Fruit fly (Drosophila melanogaster) whole organism, embryonic: Measurements from ENCODE around the gene CG15040.

Source experiments
- Ada2b ChIP-seq: fragments of 200-800 bp; sonication (Bioruptor generic); IDR thresholded peaks from 2 replicates; pipeline ENCODE4 v1.3.6; 2022; ENCODE audit warnings: missing biosample characterization, missing genetic modification characterization
- Antp ChIP-seq: fragments of 200-800 bp; sonication (Bioruptor generic); optimal IDR thresholded peaks from 3 replicates; lab custom pipeline; 2016; ENCODE audit warnings: missing biosample characterization, missing genetic modification characterization
- Asciz ChIP-seq: fragments of 200-800 bp; sonication (Bioruptor generic); optimal IDR thresholded peaks from 2 replicates; lab custom pipeline; 2017; ENCODE audit warnings: missing biosample characterization, mild to moderate bottlenecking, missing genetic modification characterization, missing genetic modification reagents
- CG10274 ChIP-seq: fragments of 200-800 bp; sonication (Bioruptor generic); optimal IDR thresholded peaks from 3 replicates; lab custom pipeline; 2017; ENCODE audit warnings: missing biosample characterization, mild to moderate bottlenecking, missing genetic modification characterization
- CG10543 ChIP-seq: fragments of 200-800 bp; sonication (Bioruptor generic); optimal IDR thresholded peaks from 3 replicates; lab custom pipeline; 2017; ENCODE audit warnings: missing biosample characterization, mild to moderate bottlenecking, missing genetic modification characterization, moderate library complexity
- CG11247 ChIP-seq: fragments of 200-800 bp; sonication (Bioruptor generic); IDR thresholded peaks from 2 replicates; pipeline ENCODE4 v1.3.6; 2022; ENCODE audit warnings: missing biosample characterization, missing genetic modification characterization
- CG11398 ChIP-seq: fragments of 200-800 bp; sonication (Bioruptor generic); optimal IDR thresholded peaks from 2 replicates; lab custom pipeline; 2016; ENCODE audit warnings: missing biosample characterization, missing genetic modification characterization
- CG11560 ChIP-seq: fragments of 200-800 bp; sonication (Bioruptor generic); IDR thresholded peaks from 3 replicates; pipeline ENCODE4 v1.3.6; 2022; ENCODE audit warnings: missing biosample characterization, missing genetic modification characterization
- CG11723 ChIP-seq: fragments of 200-800 bp; sonication (Bioruptor generic); optimal IDR thresholded peaks from 2 replicates; lab custom pipeline; 2017; ENCODE audit warnings: missing biosample characterization, mild to moderate bottlenecking, missing genetic modification characterization
- CG12744 ChIP-seq: fragments of 200-800 bp; sonication (Bioruptor generic); optimal IDR thresholded peaks from 2 replicates; lab custom pipeline; 2016; ENCODE audit warnings: missing biosample characterization, missing genetic modification characterization
- CG12942 ChIP-seq: fragments of 200-800 bp; sonication (Bioruptor generic); optimal IDR thresholded peaks from 3 replicates; lab custom pipeline; 2016; ENCODE audit warnings: missing biosample characterization, missing genetic modification characterization
- CG14710 ChIP-seq: fragments of 200-800 bp; sonication (Bioruptor generic); optimal IDR thresholded peaks from 3 replicates; lab custom pipeline; 2019; ENCODE audit warnings: missing biosample characterization, mild to moderate bottlenecking, missing genetic modification characterization, moderate library complexity
- CG17186 ChIP-seq: fragments of 200-800 bp; sonication (Bioruptor generic); optimal IDR thresholded peaks from 3 replicates; lab custom pipeline; 2017; ENCODE audit warnings: missing biosample characterization, missing genetic modification reagents, missing genetic modification characterization
- CG18764 ChIP-seq: fragments of 200-800 bp; sonication (Bioruptor generic); optimal IDR thresholded peaks from 3 replicates; lab custom pipeline; 2016; ENCODE audit warnings: missing biosample characterization, missing genetic modification characterization
- CG2202 ChIP-seq: fragments of 200-800 bp; sonication (Bioruptor generic); optimal IDR thresholded peaks from 2 replicates; lab custom pipeline; 2018; ENCODE audit warnings: missing biosample characterization, mild to moderate bottlenecking, missing genetic modification characterization
- CG2678 ChIP-seq: fragments of 200-800 bp; sonication (Bioruptor generic); optimal IDR thresholded peaks from 3 replicates; lab custom pipeline; 2019; ENCODE audit warnings: missing biosample characterization, mild to moderate bottlenecking, missing genetic modification characterization, moderate library complexity
- CG4820 ChIP-seq: fragments of 200-800 bp; sonication (Bioruptor generic); optimal IDR thresholded peaks from 3 replicates; lab custom pipeline; 2016; ENCODE audit warnings: missing biosample characterization, missing genetic modification characterization
- CG6254 ChIP-seq: fragments of 200-800 bp; sonication (Bioruptor generic); optimal IDR thresholded peaks from 3 replicates; lab custom pipeline; 2017; ENCODE audit warnings: mild to moderate bottlenecking, missing biosample characterization, missing genetic modification reagents, missing genetic modification characterization
- CG9215 ChIP-seq: fragments of 200-800 bp; sonication (Bioruptor generic); IDR thresholded peaks from 2 replicates; pipeline ENCODE4 v1.3.6; 2022; ENCODE audit warnings: missing biosample characterization, missing genetic modification characterization
- CG9876 ChIP-seq: fragments of 200-800 bp; sonication (Bioruptor generic); optimal IDR thresholded peaks from 2 replicates; lab custom pipeline; 2016; ENCODE audit warnings: missing biosample characterization, missing genetic modification characterization
- Dp ChIP-seq: fragments of 200-800 bp; sonication (Bioruptor generic); optimal IDR thresholded peaks from 2 replicates; lab custom pipeline; 2018; ENCODE audit warnings: missing biosample characterization, mild to moderate bottlenecking, missing genetic modification characterization, moderate library complexity
- HHEX ChIP-seq: fragments of 200-800 bp; sonication (Bioruptor generic); optimal IDR thresholded peaks from 3 replicates; lab custom pipeline; 2017; ENCODE audit warnings: missing biosample characterization, mild to moderate bottlenecking, missing genetic modification characterization, missing genetic modification reagents
- Hey ChIP-seq: fragments of 200-800 bp; sonication (Bioruptor generic); optimal IDR thresholded peaks from 3 replicates; lab custom pipeline; 2018; ENCODE audit warnings: missing biosample characterization, mild to moderate bottlenecking, missing genetic modification characterization
- HmgD ChIP-seq: fragments of 200-800 bp; sonication (Bioruptor generic); optimal IDR thresholded peaks from 3 replicates; lab custom pipeline; 2016; ENCODE audit warnings: missing biosample characterization, missing genetic modification characterization
- Hr3 ChIP-seq: fragments of 200-800 bp; sonication (Bioruptor generic); optimal IDR thresholded peaks from 3 replicates; lab custom pipeline; 2016; ENCODE audit warnings: missing biosample characterization, missing genetic modification characterization
- Hr51 ChIP-seq, 2 experiments: fragments of 200-800 bp; sonication (Bioruptor generic); optimal IDR thresholded peaks; 2 replicates in 1 of 2; 3 replicates in 1 of 2; lab custom pipeline; 2016 to 2018; ENCODE audit warnings: missing biosample characterization in 2 of 2, missing genetic modification characterization in 2 of 2, mild to moderate bottlenecking in 1 of 2, moderate library complexity in 1 of 2
- Lim3 ChIP-seq: fragments of 200-800 bp; sonication (Bioruptor generic); IDR thresholded peaks from 2 replicates; pipeline ENCODE4 v1.3.6; 2022; ENCODE audit warnings: missing biosample characterization, missing genetic modification characterization
- MTF-1 ChIP-seq: fragments of 200-800 bp; sonication (Bioruptor generic); optimal IDR thresholded peaks from 2 replicates; lab custom pipeline; 2018; ENCODE audit warnings: missing biosample characterization, mild to moderate bottlenecking, missing genetic modification characterization, borderline replicate concordance
- Max ChIP-seq: fragments of 200-800 bp; sonication (Bioruptor generic); optimal IDR thresholded peaks from 2 replicates; lab custom pipeline; 2016; ENCODE audit warnings: missing biosample characterization, mild to moderate bottlenecking, missing genetic modification characterization
- Meics ChIP-seq: fragments of 200-800 bp; sonication (Bioruptor generic); optimal IDR thresholded peaks from 2 replicates; lab custom pipeline; 2017; ENCODE audit warnings: missing biosample characterization, mild to moderate bottlenecking, missing genetic modification characterization
- NfI ChIP-seq: fragments of 200-800 bp; sonication (Bioruptor generic); optimal IDR thresholded peaks from 3 replicates; lab custom pipeline; 2018; ENCODE audit warnings: missing biosample characterization, mild to moderate bottlenecking, missing genetic modification characterization, moderate library complexity
- Oli ChIP-seq: fragments of 200-800 bp; sonication (Bioruptor generic); optimal IDR thresholded peaks from 2 replicates; lab custom pipeline; 2018; ENCODE audit warnings: missing biosample characterization, mild to moderate bottlenecking, missing genetic modification characterization, moderate library complexity
- Pdp1 ChIP-seq, 2 experiments: fragments of 200-800 bp; sonication (Bioruptor generic); optimal IDR thresholded peaks; 3 replicates each; lab custom pipeline; 2016; ENCODE audit warnings: missing biosample characterization in 2 of 2, missing genetic modification characterization in 2 of 2, mild to moderate bottlenecking in 1 of 2, moderate library complexity in 1 of 2
- TFAM ChIP-seq: fragments of 200-800 bp; sonication (Bioruptor generic); optimal IDR thresholded peaks from 2 replicates; lab custom pipeline; 2017; ENCODE audit warnings: missing biosample characterization, missing genetic modification characterization, inconsistent platforms
- Taf1 ChIP-seq: fragments of 200-800 bp; sonication (Bioruptor generic); IDR thresholded peaks from 2 replicates; pipeline ENCODE4 v1.3.6; 2022; ENCODE audit warnings: missing biosample characterization, missing genetic modification characterization
- corto ChIP-seq: fragments of 200-800 bp; sonication (Bioruptor generic); optimal IDR thresholded peaks from 2 replicates; lab custom pipeline; 2016; ENCODE audit warnings: missing biosample characterization, mild to moderate bottlenecking, missing genetic modification characterization, moderate library complexity
- crp ChIP-seq, 2 experiments: fragments of 200-800 bp; sonication (Bioruptor generic); optimal IDR thresholded peaks; 2 replicates in 1 of 2; 3 replicates in 1 of 2; lab custom pipeline; 2017; ENCODE audit warnings: missing biosample characterization in 2 of 2, missing genetic modification characterization in 2 of 2, mild to moderate bottlenecking in 1 of 2, moderate library complexity in 1 of 2
- dati ChIP-seq: fragments of 200-800 bp; sonication (Bioruptor generic); IDR thresholded peaks from 2 replicates; pipeline ENCODE4 v1.3.6; 2022; ENCODE audit warnings: missing biosample characterization, missing genetic modification characterization
- esg ChIP-seq: fragments of 200-800 bp; sonication (Bioruptor generic); conservative IDR thresholded peaks from 2 replicates; pipeline ENCODE4 v1.3.6; 2022; ENCODE audit warnings: missing biosample characterization, missing genetic modification characterization
- hkb ChIP-seq, 2 experiments: fragments of 200-800 bp in 1 of 2; fragments of >200 bp in 1 of 2; sonication (Bioruptor generic) in 1 of 2; IDR thresholded peaks in 1 of 2; optimal IDR thresholded peaks in 1 of 2; 2 replicates each; pipeline versions ENCODE4 v1.3.6 to Lab custom; 2017 to 2022; ENCODE audit warnings: missing biosample characterization in 1 of 2, missing genetic modification characterization in 1 of 2
- klu ChIP-seq: fragments of 200-800 bp; sonication (Bioruptor generic); IDR thresholded peaks from 2 replicates; pipeline ENCODE4 v1.3.6; 2022; ENCODE audit warnings: missing biosample characterization, missing genetic modification characterization
- pita ChIP-seq: fragments of 200-800 bp; sonication (Bioruptor generic); optimal IDR thresholded peaks from 2 replicates; lab custom pipeline; 2017; ENCODE audit warnings: missing biosample characterization, mild to moderate bottlenecking, missing genetic modification characterization
- ranshi ChIP-seq: fragments of 200-800 bp; sonication (Bioruptor generic); IDR thresholded peaks from 2 replicates; pipeline ENCODE4 v1.3.6; 2022; ENCODE audit warnings: missing biosample characterization, missing genetic modification characterization
- sima ChIP-seq: fragments of 200-800 bp; sonication (Bioruptor generic); optimal IDR thresholded peaks from 2 replicates; lab custom pipeline; 2016; ENCODE audit warnings: missing biosample characterization, missing genetic modification characterization
- slp2 ChIP-seq: fragments of 200-800 bp; sonication (Bioruptor generic); optimal IDR thresholded peaks from 2 replicates; lab custom pipeline; 2016; ENCODE audit warnings: missing biosample characterization, missing genetic modification characterization
- so ChIP-seq: fragments of 200-800 bp; sonication (Bioruptor generic); IDR thresholded peaks from 3 replicates; pipeline ENCODE4 v1.3.6; 2022; ENCODE audit warnings: missing biosample characterization, missing genetic modification characterization
- unc-4 ChIP-seq: fragments of 200-800 bp; sonication (Bioruptor generic); IDR thresholded peaks from 2 replicates; pipeline ENCODE4 v1.3.6; 2022; ENCODE audit warnings: missing biosample characterization, missing genetic modification characterization; ENCODE audit not compliant: partially characterized antibody
- unpg ChIP-seq: fragments of 200-800 bp; sonication (Bioruptor generic); optimal IDR thresholded peaks from 3 replicates; lab custom pipeline; 2018; ENCODE audit warnings: missing biosample characterization, mild to moderate bottlenecking, missing genetic modification characterization, moderate library complexity
- wdn ChIP-seq: fragments of 200-800 bp; sonication (Bioruptor generic); IDR thresholded peaks from 2 replicates; pipeline ENCODE4 v1.3.6; 2022; ENCODE audit warnings: missing biosample characterization, missing genetic modification characterization

The CG15040 gene

dm6 chrX:18645720-18646213 lies 28.4 kb upstream of the CG15040 start (continued):
- TF ChIP-seq CG11247 (GFP tag; lab: Robert Waterston, UW), result no peak
- no peak for TF ChIP-seq CG11560
- peak; percentile 61 for TF ChIP-seq Asciz (GFP tag; lab: Kevin White, UChicago)
- TF ChIP-seq unpg (GFP tag; lab: Kevin White, UChicago), result peak; percentile 60
- TF ChIP-seq sima (GFP tag; lab: Kevin White, UChicago), result no peak
- TF ChIP-seq klu (GFP tag; lab: Robert Waterston, UW), result 0 out of 2 replicates have a peak, but pooled peaks have one; percentile 30
- peak; percentile 22 for TF ChIP-seq CG10543
- no peak for TF ChIP-seq CG12744
- TF ChIP-seq TFAM (GFP tag; lab: Kevin White, UChicago), result no peak
- peak; percentile 39 for TF ChIP-seq MTF-1 (GFP tag; lab: Kevin White, UChicago)
- TF ChIP-seq Hey, result peak; percentile 49
- TF ChIP-seq CG10274, result peak; percentile 5
- peak in 1 of 2 experiments; percentile 44 for TF ChIP-seq crp (GFP tag; optimal IDR thresholded peaks at IDR 0.05; lab: Kevin White, UChicago)
- TF ChIP-seq CG12942, result peak; percentile 30
- no peak for TF ChIP-seq CG11398 (GFP tag; lab: Kevin White, UChicago)
- TF ChIP-seq CG9876 (GFP tag; lab: Kevin White, UChicago), result no peak
- TF ChIP-seq Antp (GFP tag; lab: Kevin White, UChicago), result no peak
- TF ChIP-seq dati (GFP tag; lab: Robert Waterston, UW), result no peak
- peak; percentile 41 to 54 for TF ChIP-seq Pdp1 (GFP tag; optimal IDR thresholded peaks at IDR 0.05; lab: Kevin White, UChicago)
- no peak for TF ChIP-seq Taf1 (GFP tag; lab: Robert Waterston, UW)
- peak; percentile 35 for TF ChIP-seq CG6254
- TF ChIP-seq Ada2b (GFP tag; lab: Robert Waterston, UW), result no peak
- peak; percentile 41 for TF ChIP-seq CG18764 (GFP tag; lab: Kevin White, UChicago)
- no peak for TF ChIP-seq HmgD
- TF ChIP-seq slp2, result peak; percentile 40
- no peak for TF ChIP-seq Lim3 (GFP tag; lab: Robert Waterston, UW)
- peak; percentile 68 for TF ChIP-seq Oli (tag; lab: Kevin White, UChicago)
- no peak for TF ChIP-seq corto (GFP tag; lab: Kevin White, UChicago)
- peak; percentile 56 for TF ChIP-seq CG4820 (GFP tag; lab: Kevin White, UChicago)
- peak; percentile 59 for TF ChIP-seq CG14710
- TF ChIP-seq Hr51 (GFP tag; optimal IDR thresholded peaks at IDR 0.05; lab: Kevin White, UChicago), result peak; percentile 45 to 76
- no peak for TF ChIP-seq unc-4 (GFP tag; lab: Robert Waterston, UW)
- peak; percentile 72 for TF ChIP-seq HHEX (GFP tag; lab: Kevin White, UChicago)
- TF ChIP-seq CG2678 (tag; lab: Kevin White, UChicago), result peak; percentile 69
- TF ChIP-seq Max (GFP tag; lab: Kevin White, UChicago), result peak; percentile 67
- TF ChIP-seq Meics, result peak; percentile 59
- no peak for TF ChIP-seq Dp
- peak; percentile 60 for TF ChIP-seq esg (GFP tag; lab: Robert Waterston, UW)
- no peak for TF ChIP-seq hkb (optimal IDR thresholded peaks at IDR 0.05; lab: Kevin White, UChicago)
- peak; percentile 72 for TF ChIP-seq hkb (GFP tag; IDR thresholded peaks at IDR 0.05; lab: Robert Waterston, UW)
- TF ChIP-seq NfI (GFP tag; lab: Kevin White, UChicago), result peak; percentile 23
- no peak for TF ChIP-seq pita (GFP tag; lab: Kevin White, UChicago)
- peak; percentile 28 for TF ChIP-seq CG11723 (GFP tag; lab: Kevin White, UChicago)
- peak; percentile 61; the same call in 2 of the 3 replicates for TF ChIP-seq so
- TF ChIP-seq wdn, result no peak
- peak; percentile 47 for TF ChIP-seq CG9215 (GFP tag; lab: Robert Waterston, UW)
- TF ChIP-seq ranshi, result peak; percentile 43; the same call in 1 of the 2 replicates
- peak; percentile 23 for TF ChIP-seq CG2202 (tag; lab: Kevin White, UChicago)
- peak; percentile 66 for TF ChIP-seq Hr3 (GFP tag; lab: Kevin White, UChicago)
- no peak for TF ChIP-seq CG17186 (GFP tag; lab: Kevin White, UChicago)
